Fruit fly (Drosophila melanogaster): ENCODE results near the gene Mgat2.

The Mgat2 gene

DNA sequence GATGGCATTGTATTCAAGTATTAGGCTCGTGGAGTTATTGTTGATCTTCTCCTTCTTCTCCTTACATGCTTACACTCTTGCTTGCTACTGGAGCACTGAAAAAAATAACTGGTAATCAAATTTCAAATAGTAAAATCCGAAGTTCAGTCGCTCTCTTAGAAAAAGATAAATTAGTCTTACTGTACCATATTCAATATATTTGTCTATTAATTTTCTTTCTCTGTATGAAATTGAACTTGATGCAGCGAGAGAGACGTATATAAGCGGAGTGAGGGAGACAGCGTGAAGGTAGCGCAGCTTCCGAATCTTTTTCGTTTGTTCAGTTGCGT is 39.1 kb upstream of the Mgat2 start (continued):
- TF ChIP-seq Doc2 (GFP tag; IDR thresholded peaks at IDR 0.05) (peak; percentile 56), CG12219 (GFP tag; optimal IDR thresholded peaks at IDR 0.05) (peak; percentile 64), kah (GFP tag; optimal IDR thresholded peaks at IDR 0.05) (peak; percentile 86), sens-2 (GFP tag; IDR thresholded peaks at IDR 0.05) (peak; percentile 89), chn (GFP tag; optimal IDR thresholded peaks at IDR 0.05) (peak; percentile 71), CG4328 (GFP tag; optimal IDR thresholded peaks at IDR 0.05) (peak; percentile 62), dmrt11E (tag; optimal IDR thresholded peaks at IDR 0.05) (peak; percentile 58), CG14860 (GFP tag; IDR thresholded peaks at IDR 0.05; ENCODE audit: partially characterized antibody) (no peak), wdn (GFP tag; IDR thresholded peaks at IDR 0.05) (peak; percentile 73; the same call in 1 of the 2 replicates), CG7963 (GFP tag; IDR thresholded peaks at IDR 0.05; ENCODE audit: partially characterized antibody) (no peak), tna (GFP tag; IDR thresholded peaks at IDR 0.05; ENCODE audit: partially characterized antibody) (no peak), B-H2 (GFP tag; optimal IDR thresholded peaks at IDR 0.05) (no peak), CG1792 (GFP tag; optimal IDR thresholded peaks at IDR 0.05) (peak; percentile 86), Gsc (GFP tag; IDR thresholded peaks at IDR 0.05) (peak; percentile 67), Ets65A (GFP tag) (peak; percentile 94), Dek (tag; optimal IDR thresholded peaks at IDR 0.05) (peak; percentile 80), CG12769 (tag; optimal IDR thresholded peaks at IDR 0.05) (peak; percentile 60), CG4820 (GFP tag; optimal IDR thresholded peaks at IDR 0.05) (peak; percentile 90), ci (GFP tag; IDR thresholded peaks at IDR 0.05) (peak; percentile 97), CG11085 (GFP tag; IDR thresholded peaks at IDR 0.05) (peak; percentile 38; the same call in 1 of the 2 replicates), Elba2 (GFP tag; optimal IDR thresholded peaks at IDR 0.05) (no peak), Dfd (GFP tag; optimal IDR thresholded peaks at IDR 0.05) (no peak), gro (GFP tag; optimal IDR thresholded peaks at IDR 0.05) (peak; percentile 1), gt (GFP tag; IDR thresholded peaks at IDR 0.05) (peak; percentile 77), Dp (GFP tag; optimal IDR thresholded peaks at IDR 0.05) (no peak), Dbx (GFP tag; IDR thresholded peaks at IDR 0.05) (peak; percentile 64; the same call in 1 of the 3 replicates), CG10654 (GFP tag; optimal IDR thresholded peaks at IDR 0.05) (peak; percentile 90), gsb (GFP tag; IDR thresholded peaks at IDR 0.05) (peak; percentile 67), bbx (GFP tag; IDR thresholded peaks at IDR 0.05; ENCODE audit: partially characterized antibody) (no peak), CG4360 (GFP tag; IDR thresholded peaks at IDR 0.05) (peak; percentile 6; the same call in 1 of the 2 replicates), sc (optimal IDR thresholded peaks at IDR 0.05) (no peak), sc (GFP tag; optimal IDR thresholded peaks at IDR 0.05) (peak; percentile 53), CG13624 (GFP tag; optimal IDR thresholded peaks at IDR 0.05) (peak; percentile 83), salm (tag; optimal IDR thresholded peaks at IDR 0.05) (peak; percentile 79), fd3F (GFP tag; optimal IDR thresholded peaks at IDR 0.05) (peak; percentile 52), CG15514 (GFP tag; optimal IDR thresholded peaks at IDR 0.05) (peak; percentile 75), chinmo (GFP tag; IDR thresholded peaks at IDR 0.05; ENCODE audit: partially characterized antibody) (no peak), zen (tag; optimal IDR thresholded peaks at IDR 0.05) (peak; percentile 79), sr (GFP tag; IDR thresholded peaks at IDR 0.05) (peak; percentile 83; the same call in 2 of the 3 replicates), pros (GFP tag; optimal IDR thresholded peaks at IDR 0.05) (peak; percentile 63), Hr78 (GFP tag; optimal IDR thresholded peaks at IDR 0.05) (peak in 1 of 2 experiments; percentile 76), CG10462 (GFP tag; optimal IDR thresholded peaks at IDR 0.05) (peak; percentile 60), odd (GFP tag; optimal IDR thresholded peaks at IDR 0.05) (peak; percentile 2), ATbp (GFP tag; optimal IDR thresholded peaks at IDR 0.05) (peak; percentile 88), knrl (GFP tag; IDR thresholded peaks at IDR 0.05; ENCODE audit: partially characterized antibody) (no peak), Atf6 (GFP tag; IDR thresholded peaks at IDR 0.05) (peak; percentile 90), CG10147 (GFP tag; optimal IDR thresholded peaks at IDR 0.05) (peak; percentile 77), HLH54F (GFP tag; optimal IDR thresholded peaks at IDR 0.05) (peak; percentile 30), CG5953 (GFP tag; IDR thresholded peaks at IDR 0.05) (peak; percentile 96), yki (optimal IDR thresholded peaks at IDR 0.05) (no peak), CG8388 (GFP tag; optimal IDR thresholded peaks at IDR 0.05) (peak; percentile 91)

All from whole organism, embryonic.